Worm (Caenorhabditis elegans): ENCODE measurements around the gene C02F4.4.

C02F4.4 gene

ce11 chrIV:10513266-10513665 lies 1.8 kb downstream of the C02F4.4 start (continued):
- TF ChIP-seq gei-8 (GFP tag; optimal IDR thresholded peaks at IDR 0.05) (no peak), hlh-11 (tag; optimal IDR thresholded peaks at IDR 0.05) (peak; percentile 54), mep-1 (tag; optimal IDR thresholded peaks at IDR 0.05) (no peak), spr-3 (GFP tag; optimal IDR thresholded peaks at IDR 0.05) (no peak), ceh-44 (GFP tag; IDR thresholded peaks at IDR 0.05) (no peak), hlh-30 (tag; optimal IDR thresholded peaks at IDR 0.05; ENCODE audit: insufficient read depth) (peak; percentile 60), mxl-3 (GFP tag; optimal IDR thresholded peaks at IDR 0.05) (no peak), hmg-1.1 (GFP tag; IDR thresholded peaks at IDR 0.05) (no peak), snpc-4 (tag; optimal IDR thresholded peaks at IDR 0.05) (no peak), nhr-28 (tag; optimal IDR thresholded peaks at IDR 0.05) (no peak), D1046.2 (GFP tag; IDR thresholded peaks at IDR 0.05) (no peak), tra-1 (GFP tag; IDR thresholded peaks at IDR 0.05) (no peak), mxl-2 (GFP tag; conservative IDR thresholded peaks at IDR 0.05) (no peak), lin-13 (GFP tag; optimal IDR thresholded peaks at IDR 0.05) (no peak)

ce11 chrIV:10512752-10513151 lies 2.3 kb downstream of the C02F4.4 start:
- TF ChIP-seq nhr-11 (tag; optimal IDR thresholded peaks at IDR 0.05) (peak; percentile 66), ama-1 (optimal IDR thresholded peaks at IDR 0.05) (no peak), daf-16 (GFP tag; optimal IDR thresholded peaks at IDR 0.05) (peak in 1 of 2 experiments; percentile 59), daf-16 (tag; optimal IDR thresholded peaks at IDR 0.05) (peak; percentile 20), nhr-41 (GFP tag; IDR thresholded peaks at IDR 0.05) (no peak), aha-1 (tag) (peak; percentile 79), lsy-2 (tag; optimal IDR thresholded peaks at IDR 0.05) (peak in 1 of 2 experiments; percentile 6), lin-1 (GFP tag; IDR thresholded peaks at IDR 0.05) (no peak), ZK546.5 (tag; optimal IDR thresholded peaks at IDR 0.05) (no peak), hlh-30 (tag; optimal IDR thresholded peaks at IDR 0.05; ENCODE audit: insufficient read depth) (peak; percentile 80), hlh-11 (tag; optimal IDR thresholded peaks at IDR 0.05) (peak; percentile 0), T20F7.1 (GFP tag; optimal IDR thresholded peaks at IDR 0.05) (no peak)

- TF ChIP-seq daf-19 (GFP tag; conservative IDR thresholded peaks at IDR 0.05) (no peak), zfp-3 (GFP tag; conservative IDR thresholded peaks at IDR 0.05) (no peak), unc-39 (tag; optimal IDR thresholded peaks at IDR 0.05) (no peak), nhr-25 (tag; optimal IDR thresholded peaks at IDR 0.05; ENCODE audit: borderline replicate concordance, insufficient read depth) (no peak), fos-1 (tag; optimal IDR thresholded peaks at IDR 0.05) (no peak), mep-1 (tag; optimal IDR thresholded peaks at IDR 0.05) (peak; percentile 48), hlh-30 (tag; optimal IDR thresholded peaks at IDR 0.05; ENCODE audit: insufficient read depth) (peak; percentile 37), aha-1 (tag) (peak; percentile 92), egl-27 (tag; optimal IDR thresholded peaks at IDR 0.05) (no peak), tag-97 (GFP tag; IDR thresholded peaks at IDR 0.05) (no peak), nhr-28 (tag; optimal IDR thresholded peaks at IDR 0.05) (peak; percentile 51), ceh-32 (tag; optimal IDR thresholded peaks at IDR 0.05; ENCODE audit: poor library complexity) (no peak), dmd-6 (GFP tag; IDR thresholded peaks at IDR 0.05) (peak; percentile 71), zag-1 (tag; optimal IDR thresholded peaks at IDR 0.05) (no peak), ZK337.2 (GFP tag; IDR thresholded peaks at IDR 0.05) (no peak), pqm-1 (tag; optimal IDR thresholded peaks at IDR 0.05) (no peak), hif-1 (tag; optimal IDR thresholded peaks at IDR 0.05) (peak in 1 of 2 experiments; percentile 80), ceh-82 (tag; optimal IDR thresholded peaks at IDR 0.05) (no peak), ceh-20 (GFP tag; IDR thresholded peaks at IDR 0.05) (no peak), ctbp-1 (GFP tag; IDR thresholded peaks at IDR 0.05) (no peak), ztf-7 (tag; optimal IDR thresholded peaks at IDR 0.05) (no peak), php-3 (GFP tag; IDR thresholded peaks at IDR 0.05) (peak; percentile 59; the same call in 1 of the 2 replicates), zip-2 (tag; optimal IDR thresholded peaks at IDR 0.05) (no peak), duxl-1 (tag; optimal IDR thresholded peaks at IDR 0.05; ENCODE audit: poor library complexity) (no peak), rbr-2 (tag; optimal IDR thresholded peaks at IDR 0.05) (no peak), nhr-41 (GFP tag; IDR thresholded peaks at IDR 0.05) (no peak), madf-5 (GFP tag; IDR thresholded peaks at IDR 0.05) (no peak), F26F4.8 (GFP tag; conservative IDR thresholded peaks at IDR 0.05) (no peak), nhr-77 (tag; optimal IDR thresholded peaks at IDR 0.05) (peak; percentile 43), mdl-1 (tag; optimal IDR thresholded peaks at IDR 0.05) (no peak)
These were observed 3.6 kb downstream of the C02F4.4 start for ce11 chrIV:10511432-10511831.

All from whole organism, L4 larva.